Worm (Caenorhabditis elegans) whole organism, L3 larva: ENCODE results near the gene sri-31.

ENCODE experiments used
- R02D3.7 ChIP-seq: fragments of 150-350 bp; optimal IDR thresholded peaks from 2 replicates; lab custom pipeline; 2014; ENCODE audit warnings: missing biosample characterization, missing genetic modification characterization
- ZK546.5 ChIP-seq: sonication (generic microtip); optimal IDR thresholded peaks from 2 replicates; lab custom pipeline; 2017; ENCODE audit warnings: missing biosample characterization, missing genetic modification characterization
- aly-2 ChIP-seq: fragments of 150-350 bp; optimal IDR thresholded peaks from 2 replicates; lab custom pipeline; 2014; ENCODE audit warnings: missing biosample characterization, missing genetic modification characterization
- ama-1 ChIP-seq: fragments of 150-350 bp; optimal IDR thresholded peaks from 2 replicates; lab custom pipeline; 2018
- ceh-16 ChIP-seq: sonication (generic microtip); optimal IDR thresholded peaks from 2 replicates; lab custom pipeline; 2017; ENCODE audit warnings: missing biosample characterization, missing genetic modification characterization
- ceh-28 ChIP-seq: fragments of 150-350 bp; optimal IDR thresholded peaks from 2 replicates; lab custom pipeline; 2014; ENCODE audit warnings: missing biosample characterization, missing genetic modification reagents, missing genetic modification characterization
- ceh-82 ChIP-seq: fragments of 150-350 bp; optimal IDR thresholded peaks from 2 replicates; lab custom pipeline; 2014; ENCODE audit warnings: missing biosample characterization, missing genetic modification characterization
- ceh-9 ChIP-seq: sonication (generic microtip); optimal IDR thresholded peaks from 2 replicates; lab custom pipeline; 2018; ENCODE audit warnings: missing biosample characterization, missing genetic modification characterization
- daf-12 ChIP-seq: fragments of 150-350 bp; optimal IDR thresholded peaks from 2 replicates; lab custom pipeline; 2014; ENCODE audit warnings: missing biosample characterization, missing genetic modification reagents, missing genetic modification characterization
- egl-5 ChIP-seq: fragments of 150-350 bp; optimal IDR thresholded peaks from 2 replicates; lab custom pipeline; 2017; ENCODE audit warnings: missing biosample characterization, missing genetic modification reagents, missing genetic modification characterization, inconsistent platforms
- elt-1 ChIP-seq: fragments of 150-350 bp; optimal IDR thresholded peaks from 2 replicates; lab custom pipeline; 2014; ENCODE audit warnings: missing biosample characterization, missing genetic modification characterization
- elt-2 ChIP-seq: sonication (generic microtip); optimal IDR thresholded peaks from 2 replicates; lab custom pipeline; 2016; ENCODE audit warnings: missing genetic modification reagents, mild to moderate bottlenecking, missing genetic modification characterization, missing compliant biosample characterization
- eor-1 ChIP-seq, 2 experiments: fragments of 150-350 bp; optimal IDR thresholded peaks; 2 replicates each; lab custom pipeline; 2014 to 2018; ENCODE audit warnings: missing biosample characterization in 2 of 2, missing genetic modification characterization in 2 of 2
- fkh-10 ChIP-seq: sonication (generic microtip); optimal IDR thresholded peaks from 2 replicates; lab custom pipeline; 2017; ENCODE audit warnings: missing biosample characterization, missing genetic modification reagents, missing genetic modification characterization
- fos-1 ChIP-seq: fragments of 150-350 bp; optimal IDR thresholded peaks from 2 replicates; lab custom pipeline; 2014; ENCODE audit warnings: missing biosample characterization, missing genetic modification characterization
- hmg-11 ChIP-seq: sonication (generic microtip); optimal IDR thresholded peaks from 2 replicates; lab custom pipeline; 2016; ENCODE audit warnings: missing genetic modification characterization, missing compliant biosample characterization
- lin-39 ChIP-seq: fragments of 150-350 bp; optimal IDR thresholded peaks from 2 replicates; lab custom pipeline; 2018; ENCODE audit warnings: missing biosample characterization, missing genetic modification reagents, missing genetic modification characterization
- lsy-12 ChIP-seq: sonication (generic microtip); optimal IDR thresholded peaks from 2 replicates; lab custom pipeline; 2016; ENCODE audit warnings: mild to moderate bottlenecking, missing genetic modification characterization, missing compliant biosample characterization
- mdl-1 ChIP-seq: fragments of 150-350 bp; optimal IDR thresholded peaks from 2 replicates; lab custom pipeline; 2014; ENCODE audit warnings: missing biosample characterization, missing genetic modification characterization
- mml-1 ChIP-seq: fragments of 150-350 bp; sonication (generic microtip); optimal IDR thresholded peaks from 3 replicates; lab custom pipeline; 2014; ENCODE audit warnings: missing biosample characterization, missing genetic modification characterization
- nfya-1 ChIP-seq: sonication (generic microtip); optimal IDR thresholded peaks from 2 replicates; lab custom pipeline; 2017; ENCODE audit warnings: missing genetic modification characterization, mild to moderate bottlenecking, missing compliant biosample characterization, antibody characterized with exemption, moderate library complexity; ENCODE audit not compliant: insufficient read depth
- nhr-11 ChIP-seq: fragments of 150-350 bp; optimal IDR thresholded peaks from 2 replicates; lab custom pipeline; 2014; ENCODE audit warnings: missing biosample characterization, missing genetic modification characterization
- nhr-12 ChIP-seq: fragments of 150-350 bp; optimal IDR thresholded peaks from 2 replicates; lab custom pipeline; 2014; ENCODE audit warnings: missing biosample characterization, missing genetic modification characterization
- nhr-23 ChIP-seq: fragments of 150-350 bp; optimal IDR thresholded peaks from 2 replicates; lab custom pipeline; 2014; ENCODE audit warnings: missing biosample characterization, missing genetic modification reagents, missing genetic modification characterization
- nhr-237 ChIP-seq: fragments of 150-350 bp; optimal IDR thresholded peaks from 2 replicates; lab custom pipeline; 2014; ENCODE audit warnings: missing biosample characterization, missing genetic modification characterization
- nhr-25 ChIP-seq: sonication (generic microtip); optimal IDR thresholded peaks from 2 replicates; lab custom pipeline; 2017; ENCODE audit warnings: missing biosample characterization, missing genetic modification characterization
- nhr-28 ChIP-seq: fragments of 150-350 bp; optimal IDR thresholded peaks from 2 replicates; lab custom pipeline; 2014; ENCODE audit warnings: missing biosample characterization, missing genetic modification characterization
- nhr-67 ChIP-seq: fragments of 150-350 bp; optimal IDR thresholded peaks from 2 replicates; lab custom pipeline; 2014; ENCODE audit warnings: missing biosample characterization, missing genetic modification characterization
- nhr-77 ChIP-seq: fragments of 150-350 bp; optimal IDR thresholded peaks from 2 replicates; lab custom pipeline; 2014; ENCODE audit warnings: missing biosample characterization, missing genetic modification characterization
- pha-4 ChIP-seq: fragments of 150-350 bp; optimal IDR thresholded peaks from 2 replicates; lab custom pipeline; 2014; ENCODE audit warnings: missing biosample characterization, missing genetic modification reagents, missing genetic modification characterization
- pqm-1 ChIP-seq: fragments of 150-350 bp; optimal IDR thresholded peaks from 2 replicates; lab custom pipeline; 2017; ENCODE audit warnings: missing biosample characterization, missing genetic modification characterization, inconsistent platforms
- sea-2 ChIP-seq: fragments of 150-350 bp; sonication (generic microtip); optimal IDR thresholded peaks from 4 replicates; lab custom pipeline; 2014; ENCODE audit warnings: missing biosample characterization, missing genetic modification reagents, missing genetic modification characterization
- skn-1 ChIP-seq: fragments of 150-350 bp; optimal IDR thresholded peaks from 2 replicates; lab custom pipeline; 2014; ENCODE audit warnings: missing biosample characterization, missing genetic modification characterization
- snpc-4 ChIP-seq: fragments of 150-350 bp; optimal IDR thresholded peaks from 2 replicates; lab custom pipeline; 2014; ENCODE audit warnings: missing biosample characterization, missing genetic modification characterization
- unc-62 ChIP-seq: fragments of 150-350 bp; sonication (generic microtip); optimal IDR thresholded peaks from 4 replicates; lab custom pipeline; 2014; ENCODE audit warnings: missing biosample characterization, missing genetic modification reagents, missing genetic modification characterization
- zag-1 ChIP-seq: fragments of 150-350 bp; optimal IDR thresholded peaks from 2 replicates; lab custom pipeline; 2014; ENCODE audit warnings: missing biosample characterization, missing genetic modification characterization
- ztf-11 ChIP-seq: fragments of 150-350 bp; optimal IDR thresholded peaks from 2 replicates; lab custom pipeline; 2014; ENCODE audit warnings: missing biosample characterization, missing genetic modification characterization

sri-31 gene

DNA sequence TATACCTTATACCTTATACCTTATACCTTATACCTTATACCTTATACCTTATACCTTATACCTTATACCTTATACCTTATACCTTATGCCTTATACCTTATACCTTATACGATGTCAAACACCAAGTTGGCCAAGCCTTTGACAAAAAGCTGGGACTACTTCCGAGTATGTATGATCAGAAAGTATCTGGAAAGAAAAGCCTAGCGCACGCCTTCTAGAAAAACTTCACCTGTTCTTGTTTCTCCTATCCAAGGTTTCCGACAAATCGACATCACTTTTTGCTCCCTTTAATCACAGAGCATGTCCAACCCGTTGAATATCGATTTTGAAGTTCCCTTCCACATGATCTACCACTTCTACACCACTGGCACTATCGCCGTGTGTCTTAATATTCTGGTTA lies 2.4 kb upstream of the sri-31 start, which contains the start of gene sri-28:
Gene sri-28, plus strand, starts transcription at position 301 of the 400 bp plus-strand sequence.
- TF ChIP-seq nhr-12 (no peak), lsy-12 (no peak), fos-1 (no peak), ztf-11 (no peak), pqm-1 (no peak), skn-1 (tag; lab: Kevin White, UChicago) (no peak), unc-62 (no peak)

DNA sequence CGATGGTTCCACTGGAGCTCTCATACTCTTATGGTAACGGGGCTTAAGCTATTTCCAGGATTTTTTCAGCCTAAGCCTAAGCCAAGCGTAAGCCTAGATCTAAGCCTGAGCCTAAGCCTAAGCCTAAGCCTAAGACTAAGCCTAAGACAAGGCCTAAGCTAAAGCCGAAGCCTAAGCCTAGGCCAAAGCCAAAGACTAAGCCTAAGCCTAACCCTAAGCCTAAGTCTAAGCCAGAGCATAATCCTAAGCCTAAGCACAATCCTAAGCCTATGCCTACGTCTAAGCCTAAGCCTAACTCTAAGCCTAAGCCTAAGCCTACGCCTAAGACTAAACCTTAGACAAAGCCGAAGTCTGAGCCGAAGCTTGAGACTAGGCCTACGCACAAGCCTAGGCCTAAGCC lies 1.8 kb upstream of the sri-31 start:
- no peak for TF ChIP-seq ZK546.5 (tag; lab: Kevin White, UChicago)
- no peak for TF ChIP-seq R02D3.7 (tag; lab: Kevin White, UChicago)
- TF ChIP-seq nhr-12 = no peak
- no peak for TF ChIP-seq fos-1
- TF ChIP-seq sea-2 = no peak
- no peak for TF ChIP-seq aly-2
- no peak for TF ChIP-seq nhr-23
- no peak for TF ChIP-seq daf-12 (tag; lab: Kevin White, UChicago)
- no peak for TF ChIP-seq ceh-82
- TF ChIP-seq egl-5 (tag; lab: Kevin White, UChicago) = no peak
- TF ChIP-seq nhr-11 = no peak
- TF ChIP-seq, all 47 proteins: peak for 0

DNA sequence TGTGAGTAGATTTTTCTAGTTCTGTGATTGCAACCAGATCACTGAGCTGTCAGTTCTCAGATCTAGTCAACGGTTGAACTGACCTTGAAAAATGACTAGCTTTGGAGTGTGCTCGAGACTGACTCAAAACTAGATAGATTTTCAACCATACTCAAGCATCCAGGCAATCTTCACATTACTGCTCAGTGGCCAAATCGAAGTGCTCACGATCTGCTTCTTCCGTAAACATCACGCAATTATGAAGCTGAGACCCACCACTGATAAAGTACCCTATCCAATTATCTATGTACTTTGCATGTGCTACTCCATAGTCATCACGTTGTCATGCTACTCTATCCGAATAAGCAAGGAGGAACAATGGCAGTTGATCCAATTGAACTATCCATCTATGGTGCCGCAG lies 529 bp downstream of the sri-31 start:
- TF ChIP-seq nhr-28 (tag; lab: Kevin White, UChicago) (no peak), elt-2 (tag; lab: Kevin White, UChicago) (no peak), lin-39 (no peak), hmg-11 (tag; lab: Kevin White, UChicago) (no peak), R02D3.7 (tag; lab: Kevin White, UChicago) (no peak), unc-62 (no peak)
- TF ChIP-seq, all 47 proteins: peak for 0

DNA sequence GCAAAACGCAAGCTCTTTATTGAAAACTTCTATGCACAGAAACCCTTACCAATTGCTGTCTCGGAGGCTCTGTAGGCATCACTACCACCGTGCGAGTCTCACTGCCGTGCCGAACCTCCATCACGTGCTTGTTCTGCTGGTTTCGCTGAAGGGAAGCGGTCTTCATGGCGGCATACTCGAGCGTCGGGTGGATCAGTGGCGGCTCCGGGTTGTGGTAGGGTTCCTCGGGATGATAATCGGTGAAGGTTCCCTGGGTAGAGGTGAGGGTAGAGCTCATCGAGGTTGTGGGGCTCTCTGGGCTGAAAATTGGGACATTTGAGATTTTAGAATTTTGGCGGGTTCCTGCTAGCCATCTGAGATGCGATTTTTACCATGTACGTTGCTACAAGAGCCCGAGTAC lies 2.0 kb downstream of the sri-31 start:
- TF ChIP-seq fkh-10 (GFP tag; lab: Kevin White, UChicago) (no peak), nhr-237 (no peak), nhr-28 (tag; lab: Kevin White, UChicago) (no peak), nhr-67 (tag; lab: Kevin White, UChicago) (no peak), fos-1 (no peak), ceh-9 (no peak), eor-1 (tag; optimal IDR thresholded peaks at IDR 0.05; lab: Kevin White, UChicago) (no peak), mml-1 (tag; lab: Kevin White, UChicago) (no peak), ZK546.5 (tag; lab: Kevin White, UChicago) (no peak), R02D3.7 (tag; lab: Kevin White, UChicago) (no peak), ceh-28 (tag; lab: Kevin White, UChicago) (no peak), egl-5 (tag; lab: Kevin White, UChicago) (no peak), pha-4 (no peak), snpc-4 (no peak), ceh-16 (tag; lab: Kevin White, UChicago) (no peak), nhr-23 (no peak)

DNA sequence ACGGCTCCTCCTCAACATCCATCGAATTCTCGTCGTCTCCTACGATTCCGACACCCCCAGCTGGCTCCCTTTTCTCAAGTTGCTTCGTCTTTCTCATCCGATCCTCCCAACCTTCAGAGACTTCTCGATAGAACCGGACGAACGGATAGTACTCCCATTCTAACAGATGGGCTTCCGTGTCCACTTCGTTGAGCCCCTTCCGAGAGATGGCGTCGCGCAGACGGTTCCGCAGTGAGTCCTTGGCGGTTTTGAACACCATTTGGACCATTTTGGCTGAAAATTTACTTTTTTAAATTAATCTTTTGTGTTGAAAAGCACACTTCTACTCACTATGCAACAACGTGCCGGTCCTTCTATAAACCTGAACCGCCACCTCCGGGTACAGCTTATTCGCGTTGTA lies 2.9 kb downstream of the sri-31 start:
- no peak for TF ChIP-seq elt-1 (tag; lab: Kevin White, UChicago)
- TF ChIP-seq, all 47 proteins: peak for 0

DNA sequence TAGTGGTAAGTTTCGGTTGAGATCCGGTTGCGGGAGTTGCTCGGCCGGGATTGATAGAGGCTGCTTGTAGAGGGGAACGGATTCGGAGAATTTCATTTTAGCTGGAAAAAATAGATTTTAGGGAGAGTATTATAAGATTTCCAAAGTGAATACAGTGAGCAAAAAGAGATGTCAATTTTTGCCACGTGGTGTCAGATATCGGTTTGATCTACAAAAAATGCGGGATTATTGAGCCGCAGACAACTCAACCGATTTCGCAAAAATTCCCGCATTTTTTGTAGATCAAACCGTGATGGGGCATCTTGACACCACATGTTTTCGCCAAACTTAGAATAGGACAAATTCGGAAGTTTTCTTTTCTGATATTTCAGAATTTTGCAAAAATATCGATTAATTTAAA lies 3.4 kb downstream of the sri-31 start, which contains the start of gene lido-13:
Gene lido-13, minus strand, starts transcription at position 101 of the 400 bp plus-strand sequence.
- TF ChIP-seq mdl-1 (tag; lab: Kevin White, UChicago) = no peak
- TF ChIP-seq ztf-11 = no peak
- TF ChIP-seq nfya-1 (tag; lab: Kevin White, UChicago) = no peak
- TF ChIP-seq ama-1 (lab: Kevin White, UChicago) = no peak
- no peak for TF ChIP-seq aly-2
- TF ChIP-seq snpc-4 = no peak
- TF ChIP-seq nhr-25 (tag; lab: Kevin White, UChicago) = no peak
- TF ChIP-seq ceh-82 = no peak
- TF ChIP-seq nhr-77 (tag; lab: Kevin White, UChicago) = no peak
- TF ChIP-seq mml-1 (tag; lab: Kevin White, UChicago) = no peak
- no peak for TF ChIP-seq fos-1
- TF ChIP-seq zag-1 (tag; lab: Kevin White, UChicago) = no peak
- no peak for TF ChIP-seq lsy-12
- TF ChIP-seq, all 47 proteins: peak for 0
